Worm (Caenorhabditis elegans) whole organism, early embryonic: ENCODE data around the gene cux-7.

Experiments used
- aly-1 ChIP-seq: sonication (generic microtip); optimal IDR thresholded peaks from 2 replicates; lab custom pipeline; 2016; ENCODE audit warnings: missing genetic modification characterization, missing compliant biosample characterization
- ama-1 ChIP-seq: fragments of 150-350 bp; optimal IDR thresholded peaks from 2 replicates; lab custom pipeline; 2014
- ceh-13 ChIP-seq: fragments of 200-800 bp; sonication (Bioruptor generic); optimal IDR thresholded peaks from 2 replicates; lab custom pipeline; 2018; ENCODE audit warnings: mild to moderate bottlenecking, missing genetic modification characterization, missing compliant biosample characterization
- flt-1 ChIP-seq: fragments of 200-800 bp; sonication (Bioruptor generic); IDR thresholded peaks from 2 replicates; pipeline ENCODE4 v1.3.6; 2022; ENCODE audit warnings: missing genetic modification characterization, missing compliant biosample characterization
- hmg-4 ChIP-seq: fragments of 200-800 bp; sonication (Bioruptor generic); optimal IDR thresholded peaks from 2 replicates; lab custom pipeline; 2018; ENCODE audit warnings: mild to moderate bottlenecking, missing genetic modification characterization, missing compliant biosample characterization
- hnd-1 ChIP-seq: sonication (generic microtip); optimal IDR thresholded peaks from 2 replicates; lab custom pipeline; 2016; ENCODE audit warnings: missing genetic modification characterization, missing compliant biosample characterization
- sea-1 ChIP-seq: fragments of 200-800 bp; sonication (Bioruptor generic); conservative IDR thresholded peaks from 2 replicates; pipeline ENCODE4 v1.3.6; 2022; ENCODE audit warnings: missing genetic modification characterization, missing compliant biosample characterization
- tbx-11 ChIP-seq: fragments of 200-800 bp; sonication (Bioruptor generic); IDR thresholded peaks from 2 replicates; pipeline ENCODE4 v1.3.6; 2022; ENCODE audit warnings: missing genetic modification characterization, missing compliant biosample characterization
- tbx-37 ChIP-seq: fragments of 200-800 bp; sonication (Bioruptor generic); conservative IDR thresholded peaks from 2 replicates; pipeline ENCODE4 v1.3.6; 2022; ENCODE audit warnings: missing genetic modification reagents, missing genetic modification characterization, missing compliant biosample characterization
- tra-4 ChIP-seq: sonication (generic microtip); optimal IDR thresholded peaks from 2 replicates; lab custom pipeline; 2017; ENCODE audit warnings: missing genetic modification characterization, missing compliant biosample characterization

- no peak for TF ChIP-seq hmg-4 (GFP tag; lab: Kevin White, UChicago)
- no peak for TF ChIP-seq flt-1 (GFP tag; lab: Robert Waterston, UW)
- no peak for TF ChIP-seq ama-1 (lab: Kevin White, UChicago)
- TF ChIP-seq sea-1 (GFP tag; lab: Robert Waterston, UW), result no peak
- TF ChIP-seq ceh-13, result no peak
- no peak for TF ChIP-seq tbx-37 (GFP tag; lab: Robert Waterston, UW)
- TF ChIP-seq aly-1 (tag; lab: Kevin White, UChicago), result no peak
- no peak for TF ChIP-seq tbx-11 (GFP tag; lab: Robert Waterston, UW)
- no peak for TF ChIP-seq hnd-1
- TF ChIP-seq tra-4 (tag; lab: Kevin White, UChicago), result no peak
Observed at ce11 chrIII:7484765-7485164, 35.9 kb downstream of the cux-7 start.
